Worm (Caenorhabditis elegans) whole organism, L4 larva: ENCODE data around the gene mpst-3.
A peak's percentile ranks its signal among the peaks of the same experiment; 100 is the strongest.

Experiments
- D1046.2 ChIP-seq: fragments of 200-800 bp; sonication (Bioruptor generic); IDR thresholded peaks from 2 replicates; pipeline ENCODE4 v1.3.6; 2022; ENCODE audit warnings: missing genetic modification characterization, missing compliant biosample characterization
- F10B5.3 ChIP-seq: sonication (generic microtip); optimal IDR thresholded peaks from 2 replicates; lab custom pipeline; 2016; ENCODE audit warnings: mild to moderate bottlenecking, missing genetic modification characterization, missing compliant biosample characterization
- F49E8.2 ChIP-seq: sonication (generic microtip); optimal IDR thresholded peaks from 2 replicates; lab custom pipeline; 2016; ENCODE audit warnings: missing compliant biosample characterization, mild to moderate bottlenecking, missing genetic modification characterization, borderline replicate concordance
- T20F7.1 ChIP-seq: fragments of 200-800 bp; sonication (Bioruptor generic); optimal IDR thresholded peaks from 2 replicates; lab custom pipeline; 2018; ENCODE audit warnings: mild to moderate bottlenecking, missing genetic modification characterization, missing compliant biosample characterization
- Y75B8A.6 ChIP-seq: fragments of 200-800 bp; sonication (Bioruptor generic); IDR thresholded peaks from 2 replicates; pipeline ENCODE4 v1.3.6; 2022; ENCODE audit warnings: missing genetic modification reagents, missing genetic modification characterization, missing compliant biosample characterization
- ZK337.2 ChIP-seq: fragments of 200-800 bp; sonication (Bioruptor generic); IDR thresholded peaks from 2 replicates; pipeline ENCODE4 v1.3.6; 2022; ENCODE audit warnings: missing genetic modification reagents, missing genetic modification characterization, missing compliant biosample characterization
- aha-1 ChIP-seq: fragments of 150-350 bp; peaks from one replicate; lab custom pipeline; 2014; ENCODE audit warnings: missing biosample characterization, missing genetic modification characterization
- ceh-20 ChIP-seq: fragments of 200-800 bp; sonication (Bioruptor generic); IDR thresholded peaks from 2 replicates; pipeline ENCODE4 v1.3.6; 2022; ENCODE audit warnings: missing genetic modification reagents, missing genetic modification characterization, missing compliant biosample characterization
- ceh-32 ChIP-seq: sonication (generic microtip); optimal IDR thresholded peaks from 2 replicates; lab custom pipeline; 2016; ENCODE audit warnings: mild to moderate bottlenecking, missing genetic modification characterization, missing compliant biosample characterization; ENCODE audit not compliant: poor library complexity
- ceh-82 ChIP-seq: sonication (generic microtip); optimal IDR thresholded peaks from 2 replicates; lab custom pipeline; 2017; ENCODE audit warnings: missing biosample characterization, missing genetic modification characterization
- cey-2 ChIP-seq: sonication (generic microtip); optimal IDR thresholded peaks from 3 replicates; lab custom pipeline; 2017; ENCODE audit warnings: missing genetic modification characterization, mild to moderate bottlenecking, missing compliant biosample characterization, antibody characterized with exemption, borderline replicate concordance; ENCODE audit not compliant: insufficient read depth
- ctbp-1 ChIP-seq: fragments of 200-800 bp; sonication (Bioruptor generic); IDR thresholded peaks from 2 replicates; pipeline ENCODE4 v1.3.6; 2022; ENCODE audit warnings: missing genetic modification reagents, missing genetic modification characterization, missing compliant biosample characterization
- daf-12 ChIP-seq: fragments of 150-350 bp; optimal IDR thresholded peaks from 2 replicates; lab custom pipeline; 2014; ENCODE audit warnings: missing biosample characterization, missing genetic modification reagents, missing genetic modification characterization
- daf-16 ChIP-seq, 3 experiments: sonication (generic microtip); optimal IDR thresholded peaks; 2 replicates each; lab custom pipeline; 2016 to 2017; ENCODE audit warnings: missing genetic modification characterization in 3 of 3, missing genetic modification reagents in 3 of 3, mild to moderate bottlenecking in 2 of 3, missing compliant biosample characterization in 2 of 3, missing biosample characterization in 1 of 3, moderate library complexity in 1 of 3
- daf-19 ChIP-seq: fragments of 200-800 bp; sonication (Bioruptor generic); conservative IDR thresholded peaks from 2 replicates; pipeline ENCODE4 v1.3.6; 2022; ENCODE audit warnings: missing genetic modification characterization, missing compliant biosample characterization
- egl-27 ChIP-seq: sonication (generic microtip); optimal IDR thresholded peaks from 3 replicates; lab custom pipeline; 2017; ENCODE audit warnings: missing biosample characterization, missing genetic modification reagents, missing genetic modification characterization
- fkh-10 ChIP-seq: fragments of 150-350 bp; optimal IDR thresholded peaks from 2 replicates; lab custom pipeline; 2014; ENCODE audit warnings: missing biosample characterization, missing genetic modification reagents, missing genetic modification characterization
- gei-8 ChIP-seq: fragments of 200-800 bp; sonication (Bioruptor generic); optimal IDR thresholded peaks from 2 replicates; lab custom pipeline; 2018; ENCODE audit warnings: mild to moderate bottlenecking, missing genetic modification characterization, missing compliant biosample characterization
- hif-1 ChIP-seq, 2 experiments: sonication (generic microtip); optimal IDR thresholded peaks; 2 replicates each; lab custom pipeline; 2016 to 2017; ENCODE audit warnings: missing compliant biosample characterization in 2 of 2, missing genetic modification characterization in 2 of 2, missing genetic modification reagents in 2 of 2, missing genotype in 2 of 2, mild to moderate bottlenecking in 1 of 2
- hmg-1.1 ChIP-seq: fragments of 200-800 bp; sonication (Bioruptor generic); IDR thresholded peaks from 2 replicates; pipeline ENCODE4 v1.3.6; 2022; ENCODE audit warnings: missing genetic modification reagents, missing genetic modification characterization, missing compliant biosample characterization
- lim-7 ChIP-seq: fragments of 200-800 bp; sonication (Bioruptor generic); IDR thresholded peaks from 2 replicates; pipeline ENCODE4 v1.3.6; 2022; ENCODE audit warnings: missing genetic modification characterization, missing compliant biosample characterization
- lin-13 ChIP-seq: fragments of 150-350 bp; optimal IDR thresholded peaks from 2 replicates; lab custom pipeline; 2014; ENCODE audit warnings: missing biosample characterization, missing genetic modification reagents, missing genetic modification characterization
- lin-29 ChIP-seq: fragments of 200-800 bp; sonication (Bioruptor generic); IDR thresholded peaks from 2 replicates; pipeline ENCODE4 v1.3.6; 2022; ENCODE audit warnings: missing genetic modification reagents, missing genetic modification characterization, missing compliant biosample characterization
- lin-39 ChIP-seq: fragments of 150-350 bp; optimal IDR thresholded peaks from 2 replicates; lab custom pipeline; 2014; ENCODE audit warnings: missing biosample characterization, missing genetic modification reagents, missing genetic modification characterization
- lsy-2 ChIP-seq, 2 experiments: fragments of 150-350 bp in 1 of 2; sonication (generic microtip) in 1 of 2; optimal IDR thresholded peaks; 2 replicates each; lab custom pipeline; 2014 to 2017; ENCODE audit warnings: missing biosample characterization in 2 of 2, missing genetic modification characterization in 2 of 2
- madf-5 ChIP-seq, 2 experiments: fragments of 200-800 bp; sonication (Bioruptor generic); IDR thresholded peaks; 2 replicates each; pipeline ENCODE4 v1.3.6; 2022; ENCODE audit warnings: missing compliant biosample characterization in 2 of 2, missing genetic modification characterization in 2 of 2
- mdl-1 ChIP-seq, 2 experiments: fragments of 150-350 bp in 1 of 2; sonication (generic microtip) in 1 of 2; optimal IDR thresholded peaks; 2 replicates each; lab custom pipeline; 2014 to 2017; ENCODE audit warnings: missing biosample characterization in 2 of 2, missing genetic modification characterization in 2 of 2
- mep-1 ChIP-seq: fragments of 150-350 bp; sonication (generic microtip); optimal IDR thresholded peaks from 3 replicates; lab custom pipeline; 2014; ENCODE audit warnings: missing biosample characterization, missing genetic modification characterization
- nhr-11 ChIP-seq: fragments of 150-350 bp; optimal IDR thresholded peaks from 2 replicates; lab custom pipeline; 2014; ENCODE audit warnings: missing biosample characterization, missing genetic modification characterization
- nhr-111 ChIP-seq: fragments of 200-800 bp; sonication (Bioruptor generic); optimal IDR thresholded peaks from 2 replicates; lab custom pipeline; 2018; ENCODE audit warnings: mild to moderate bottlenecking, missing genetic modification characterization, missing compliant biosample characterization
- nhr-237 ChIP-seq: sonication (generic microtip); optimal IDR thresholded peaks from 2 replicates; lab custom pipeline; 2017; ENCODE audit warnings: missing biosample characterization, missing genetic modification characterization
- nhr-41 ChIP-seq: fragments of 200-800 bp; sonication (Bioruptor generic); IDR thresholded peaks from 2 replicates; pipeline ENCODE4 v1.3.6; 2022; ENCODE audit warnings: missing genetic modification reagents, missing genetic modification characterization, missing compliant biosample characterization
- nhr-48 ChIP-seq: sonication (generic microtip); optimal IDR thresholded peaks from 2 replicates; lab custom pipeline; 2016; ENCODE audit warnings: mild to moderate bottlenecking, missing genetic modification characterization, missing compliant biosample characterization
- nhr-6 ChIP-seq: fragments of 150-350 bp; optimal IDR thresholded peaks from 2 replicates; lab custom pipeline; 2014; ENCODE audit warnings: missing biosample characterization, missing genetic modification characterization
- nhr-77 ChIP-seq: fragments of 150-350 bp; optimal IDR thresholded peaks from 2 replicates; lab custom pipeline; 2014; ENCODE audit warnings: missing biosample characterization, missing genetic modification characterization
- php-3 ChIP-seq: fragments of 200-800 bp; sonication (Bioruptor generic); IDR thresholded peaks from 2 replicates; pipeline ENCODE4 v1.3.6; 2022; ENCODE audit warnings: missing genetic modification reagents, missing genetic modification characterization, missing compliant biosample characterization
- rbr-2 ChIP-seq: sonication (generic microtip); optimal IDR thresholded peaks from 2 replicates; lab custom pipeline; 2016; ENCODE audit warnings: missing genotype, missing genetic modification characterization, missing compliant biosample characterization
- spr-1 ChIP-seq: sonication (generic microtip); optimal IDR thresholded peaks from 2 replicates; lab custom pipeline; 2016; ENCODE audit warnings: mild to moderate bottlenecking, missing genetic modification characterization, missing compliant biosample characterization
- tra-1 ChIP-seq: fragments of 200-800 bp; sonication (Bioruptor generic); IDR thresholded peaks from 2 replicates; pipeline ENCODE4 v1.3.6; 2022; ENCODE audit warnings: missing genetic modification reagents, missing genetic modification characterization, missing compliant biosample characterization
- unc-39 ChIP-seq: sonication (generic microtip); optimal IDR thresholded peaks from 2 replicates; lab custom pipeline; 2017; ENCODE audit warnings: missing biosample characterization, missing genetic modification characterization
- unc-62 ChIP-seq, 3 experiments: fragments of 150-350 bp in 1 of 3; sonication (generic microtip); optimal IDR thresholded peaks in 2 of 3; peaks in 1 of 3; 1 replicate in 1 of 3; 2 replicates in 2 of 3; lab custom pipeline; 2014 to 2017; ENCODE audit warnings: missing biosample characterization in 3 of 3, missing genetic modification characterization in 3 of 3, missing genetic modification reagents in 3 of 3, missing genotype in 1 of 3
- zag-1 ChIP-seq: fragments of 150-350 bp; optimal IDR thresholded peaks from 2 replicates; lab custom pipeline; 2014; ENCODE audit warnings: missing biosample characterization, missing genetic modification characterization
- zfp-2 ChIP-seq: sonication (generic microtip); optimal IDR thresholded peaks from 2 replicates; lab custom pipeline; 2016; ENCODE audit warnings: mild to moderate bottlenecking, missing genetic modification characterization, missing compliant biosample characterization

Gene mpst-3

DNA sequence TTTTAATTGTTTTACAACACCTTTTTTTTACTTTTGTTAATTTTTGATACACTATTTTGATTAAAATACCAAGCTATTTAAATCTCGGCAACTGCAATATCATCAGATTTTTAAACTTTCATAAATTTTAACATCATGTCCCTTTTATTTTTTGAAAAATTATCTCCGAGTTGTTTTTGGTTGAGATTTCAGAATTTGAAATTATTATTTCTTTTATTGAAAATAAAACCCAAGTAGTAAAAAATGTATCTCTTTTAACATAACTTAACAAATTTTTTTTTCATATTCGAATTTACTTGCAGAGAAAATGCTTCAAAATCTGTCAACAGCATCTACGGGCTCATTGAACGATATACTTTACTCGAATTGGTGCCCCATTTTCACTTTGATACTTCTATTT is 20.2 kb downstream of the mpst-3 start, which contains the start of gene H12D21.11:
TSS of gene H12D21.11 (plus strand) at position 301 of the 400 bp plus-strand sequence.
- TF ChIP-seq lsy-2 (tag; optimal IDR thresholded peaks at IDR 0.05; lab: Kevin White, UChicago) (no peak), mdl-1 (tag; optimal IDR thresholded peaks at IDR 0.05; lab: Kevin White, UChicago) (no peak), ceh-20 (GFP tag; lab: Robert Waterston, UW) (no peak), hmg-1.1 (no peak), F10B5.3 (tag; lab: Kevin White, UChicago) (no peak)

DNA sequence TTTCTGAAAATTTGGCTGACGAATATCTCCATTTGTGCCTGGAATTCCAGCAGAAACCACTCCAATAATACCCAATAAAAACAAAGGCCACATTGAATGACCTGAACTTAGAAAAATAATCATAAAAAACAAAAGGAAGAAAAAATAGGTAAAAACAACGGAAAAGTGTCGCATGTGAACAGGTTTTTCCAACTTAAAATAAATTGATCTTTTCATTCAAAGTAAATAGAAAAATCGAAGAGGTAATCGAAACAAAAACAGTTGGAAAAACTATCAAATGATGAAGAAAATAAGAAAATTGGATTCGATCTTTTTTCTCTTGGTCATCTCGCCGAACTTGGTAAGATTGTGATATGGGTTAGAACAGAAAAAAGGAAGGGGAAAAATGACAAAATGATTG is 26.1 kb downstream of the mpst-3 start, which contains the start of gene zmp-4:
TSS of gene zmp-4 (minus strand) at position 101 of the 400 bp plus-strand sequence.
- TF ChIP-seq spr-1 (tag; lab: Kevin White, UChicago) (no peak), zfp-2 (tag; lab: Kevin White, UChicago) (no peak)

DNA sequence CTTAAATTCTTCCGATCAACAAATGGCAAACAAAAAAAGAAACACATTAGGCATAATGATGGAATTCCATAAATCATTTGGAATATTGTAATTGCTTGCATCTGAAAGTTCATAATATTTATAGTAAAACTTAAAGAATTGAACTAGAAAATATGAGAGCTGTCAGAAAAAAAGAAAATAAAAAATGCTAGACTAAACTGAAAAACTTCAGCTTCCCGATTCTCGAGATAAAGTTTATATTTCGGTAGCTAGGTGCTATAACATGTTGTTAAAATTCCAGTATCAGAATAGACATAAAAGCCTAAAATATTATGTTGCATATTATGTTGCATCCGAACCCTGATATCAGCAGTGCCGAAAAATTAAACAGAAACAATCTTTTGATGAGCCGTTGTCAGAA is 28.7 kb downstream of the mpst-3 start, which contains the start of gene srg-54:
TSS of gene srg-54 (minus strand) at position 101 of the 400 bp plus-strand sequence.
- TF ChIP-seq D1046.2 (GFP tag; lab: Robert Waterston, UW) (no peak), ZK337.2 (no peak), cey-2 (tag; lab: Kevin White, UChicago) (no peak)

DNA sequence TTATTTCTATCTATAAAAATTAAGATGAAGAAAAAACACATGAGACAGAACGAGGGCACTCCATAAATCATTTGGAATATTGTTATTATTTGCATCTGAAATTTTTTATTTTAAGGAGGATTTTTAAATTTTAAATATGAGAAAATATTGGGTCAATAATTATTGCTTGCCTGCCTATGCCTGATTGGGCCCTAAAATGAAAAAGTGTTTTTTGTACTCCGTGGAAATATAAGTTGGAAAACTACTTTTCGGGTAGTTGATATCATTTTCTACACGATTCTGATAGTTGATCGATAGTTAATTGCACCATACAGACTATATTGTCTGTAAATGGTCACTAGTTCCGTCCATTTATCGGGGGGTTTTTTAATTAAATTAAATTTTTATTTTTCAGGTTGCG is 32.8 kb downstream of the mpst-3 start, which contains the start of gene srg-55:
TSS of gene srg-55 (minus strand) at position 101 of the 400 bp plus-strand sequence.
- TF ChIP-seq unc-39 (no peak), php-3 (no peak), mep-1 (tag; lab: Kevin White, UChicago) (no peak), daf-16 (GFP tag; optimal IDR thresholded peaks at IDR 0.05; lab: Kevin White, UChicago) (no peak), daf-16 (tag; optimal IDR thresholded peaks at IDR 0.05; lab: Kevin White, UChicago) (no peak), zag-1 (tag; lab: Kevin White, UChicago) (no peak), nhr-41 (no peak), nhr-77 (no peak), egl-27 (no peak), F49E8.2 (tag; lab: Kevin White, UChicago) (no peak), hif-1 (tag; optimal IDR thresholded peaks at IDR 0.05; lab: Kevin White, UChicago) (no peak), ceh-32 (tag; lab: Kevin White, UChicago) (no peak), lin-13 (no peak), tra-1 (GFP tag; lab: Robert Waterston, UW) (no peak), nhr-237 (tag; lab: Kevin White, UChicago) (no peak), lin-29 (GFP tag; lab: Robert Waterston, UW) (no peak), nhr-48 (no peak), T20F7.1 (no peak), nhr-111 (GFP tag; lab: Kevin White, UChicago) (no peak)

DNA sequence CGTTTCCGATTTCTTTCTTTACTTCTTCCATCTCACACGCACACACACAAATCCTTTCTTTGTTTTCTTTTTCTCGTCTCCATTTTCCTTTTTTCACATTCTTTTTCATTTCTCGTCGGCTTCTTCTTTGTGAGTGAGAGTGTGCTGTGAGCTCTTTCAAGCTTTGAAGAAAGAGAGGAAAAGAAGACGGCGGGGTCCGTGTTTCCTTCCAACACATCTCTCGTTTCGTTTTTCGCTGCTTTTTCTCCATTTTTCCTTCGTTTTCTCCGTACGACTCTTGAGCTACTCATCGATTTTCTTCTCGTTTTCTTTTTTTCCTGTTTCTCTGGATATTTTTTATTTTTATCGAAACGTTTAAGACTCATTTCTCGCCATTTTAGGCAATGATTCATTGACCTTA is 34.7 kb downstream of the mpst-3 start:
- TF ChIP-seq lin-39 (tag; lab: Kevin White, UChicago) (no peak), lim-7 (GFP tag; lab: Robert Waterston, UW) (no peak), ceh-82 (tag; lab: Kevin White, UChicago) (no peak), lsy-2 (tag; optimal IDR thresholded peaks at IDR 0.05; lab: Kevin White, UChicago) (no peak), rbr-2 (tag; lab: Kevin White, UChicago) (peak; percentile 37), gei-8 (GFP tag; lab: Kevin White, UChicago) (no peak), unc-62 (GFP tag; optimal IDR thresholded peaks at IDR 0.05 in 1 of 2; lab: Kevin White, UChicago) (no peak), unc-62 (tag; optimal IDR thresholded peaks at IDR 0.05; lab: Kevin White, UChicago) (no peak), nhr-6 (tag; lab: Kevin White, UChicago) (no peak), daf-19 (GFP tag; lab: Robert Waterston, UW) (no peak), mdl-1 (tag; optimal IDR thresholded peaks at IDR 0.05; lab: Kevin White, UChicago) (peak in 1 of 2 experiments; percentile 33), aha-1 (tag; lab: Kevin White, UChicago) (peak; percentile 76), madf-5 (GFP tag; IDR thresholded peaks at IDR 0.05; lab: Robert Waterston, UW) (no peak), daf-12 (tag; lab: Kevin White, UChicago) (no peak), Y75B8A.6 (GFP tag; lab: Robert Waterston, UW) (no peak), fkh-10 (GFP tag; lab: Kevin White, UChicago) (peak; percentile 79), F49E8.2 (tag; lab: Kevin White, UChicago) (no peak), nhr-48 (no peak), nhr-11 (peak; percentile 40), ctbp-1 (GFP tag; lab: Robert Waterston, UW) (0 out of 2 replicates have a peak, but pooled peaks have one; percentile 17)
